Worm (Caenorhabditis elegans) whole organism, early embryonic: ENCODE results near the gene AH9.3.

Experiments
- B0310.2 ChIP-seq: sonication (generic microtip); optimal IDR thresholded peaks from 2 replicates; lab custom pipeline; 2016; ENCODE audit warnings: mild to moderate bottlenecking, missing genetic modification characterization, missing compliant biosample characterization
- ama-1 ChIP-seq: fragments of 150-350 bp; optimal IDR thresholded peaks from 2 replicates; lab custom pipeline; 2014
- ceh-13 ChIP-seq: fragments of 200-800 bp; sonication (Bioruptor generic); optimal IDR thresholded peaks from 2 replicates; lab custom pipeline; 2018; ENCODE audit warnings: mild to moderate bottlenecking, missing genetic modification characterization, missing compliant biosample characterization
- ceh-36 ChIP-seq: sonication (generic microtip); optimal IDR thresholded peaks from 2 replicates; lab custom pipeline; 2016; ENCODE audit warnings: missing genetic modification characterization, inconsistent platforms, missing compliant biosample characterization
- flt-1 ChIP-seq: fragments of 200-800 bp; sonication (Bioruptor generic); IDR thresholded peaks from 2 replicates; pipeline ENCODE4 v1.3.6; 2022; ENCODE audit warnings: missing genetic modification characterization, missing compliant biosample characterization
- hmbx-1 ChIP-seq: sonication (generic microtip); optimal IDR thresholded peaks from 2 replicates; lab custom pipeline; 2016; ENCODE audit warnings: mild to moderate bottlenecking, missing genetic modification characterization, missing compliant biosample characterization
- hmg-4 ChIP-seq: fragments of 200-800 bp; sonication (Bioruptor generic); optimal IDR thresholded peaks from 2 replicates; lab custom pipeline; 2018; ENCODE audit warnings: mild to moderate bottlenecking, missing genetic modification characterization, missing compliant biosample characterization
- pes-1 ChIP-seq: fragments of 200-800 bp; sonication (Bioruptor generic); IDR thresholded peaks from 2 replicates; pipeline ENCODE4 v1.3.6; 2022; ENCODE audit warnings: missing genetic modification reagents, missing genetic modification characterization, missing compliant biosample characterization
- scrt-1 ChIP-seq: fragments of 200-800 bp; sonication (Bioruptor generic); IDR thresholded peaks from 2 replicates; pipeline ENCODE4 v1.3.6; 2022; ENCODE audit warnings: missing genetic modification characterization, missing compliant biosample characterization
- sea-1 ChIP-seq: fragments of 200-800 bp; sonication (Bioruptor generic); conservative IDR thresholded peaks from 2 replicates; pipeline ENCODE4 v1.3.6; 2022; ENCODE audit warnings: missing genetic modification characterization, missing compliant biosample characterization
- tbx-11 ChIP-seq: fragments of 200-800 bp; sonication (Bioruptor generic); IDR thresholded peaks from 2 replicates; pipeline ENCODE4 v1.3.6; 2022; ENCODE audit warnings: missing genetic modification characterization, missing compliant biosample characterization
- tbx-37 ChIP-seq: fragments of 200-800 bp; sonication (Bioruptor generic); conservative IDR thresholded peaks from 2 replicates; pipeline ENCODE4 v1.3.6; 2022; ENCODE audit warnings: missing genetic modification reagents, missing genetic modification characterization, missing compliant biosample characterization

DNA sequence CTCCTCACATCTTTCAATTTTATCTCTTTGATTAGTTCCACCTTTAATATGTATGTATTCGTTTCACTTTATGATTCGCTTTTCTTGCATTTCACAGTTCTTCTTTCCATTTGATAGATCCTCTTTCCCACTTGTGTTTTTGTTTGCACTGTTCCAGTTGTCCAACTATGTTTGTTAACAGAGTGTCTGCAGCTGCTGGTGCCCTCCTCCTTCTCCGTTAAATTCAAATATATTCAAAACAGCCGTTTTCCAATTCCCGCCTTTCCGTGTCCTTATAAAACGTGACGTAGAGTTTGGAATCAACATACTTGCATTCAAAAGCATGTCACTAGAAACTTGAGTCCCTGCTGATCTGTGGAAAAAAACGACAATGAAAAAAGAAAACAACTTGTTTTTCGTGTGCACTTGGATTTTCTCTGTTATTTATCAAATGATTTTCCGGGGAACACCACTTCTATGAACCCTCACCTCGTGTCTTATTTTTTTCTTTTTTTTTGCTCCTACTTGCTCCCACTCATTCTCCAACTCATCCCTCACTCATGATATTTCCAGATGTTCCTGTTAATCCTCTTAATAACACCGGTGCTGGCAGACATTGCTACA, 33.4 kb upstream of the AH9.3 start, which contains the start of gene T10H10.2:
- TF ChIP-seq hmbx-1 (tag; lab: Kevin White, UChicago) (no peak), ama-1 (no peak), scrt-1 (GFP tag; lab: Robert Waterston, UW) (no peak), ceh-13 (GFP tag; lab: Kevin White, UChicago) (no peak), tbx-37 (GFP tag; lab: Robert Waterston, UW) (no peak), flt-1 (GFP tag; lab: Robert Waterston, UW) (no peak), sea-1 (GFP tag; lab: Robert Waterston, UW) (no peak), tbx-11 (no peak), pes-1 (GFP tag; lab: Robert Waterston, UW) (no peak), B0310.2 (tag; lab: Kevin White, UChicago) (no peak), ceh-36 (tag; lab: Kevin White, UChicago) (no peak), hmg-4 (no peak)
